Worm (Caenorhabditis elegans) whole organism, dauer: ENCODE measurements around the gene F01F1.3.

ENCODE experiments used
- unc-62 ChIP-seq: sonication (generic microtip); optimal IDR thresholded peaks from 2 replicates; lab custom pipeline; 2017; ENCODE audit warnings: missing biosample characterization, missing genetic modification reagents, missing genetic modification characterization

F01F1.3 gene

ce11 chrIII:5839598-5839997 lies 32.1 kb upstream of the F01F1.3 start:
- TF ChIP-seq unc-62 (GFP tag; lab: Kevin White, UChicago), result no peak

- TF ChIP-seq unc-62 (GFP tag; lab: Kevin White, UChicago), result no peak
Measured at ce11 chrIII:5840277-5840676, 31.5 kb upstream of the F01F1.3 start.

- no peak for TF ChIP-seq unc-62 (GFP tag; lab: Kevin White, UChicago)
Measured at ce11 chrIII:5840815-5841573, 30.7 kb upstream of the F01F1.3 start.

- no peak for TF ChIP-seq unc-62 (GFP tag; lab: Kevin White, UChicago)
Measured at ce11 chrIII:5841676-5842075, 30.1 kb upstream of the F01F1.3 start.

ce11 chrIII:5842920-5843319 lies 28.8 kb upstream of the F01F1.3 start:
- no peak for TF ChIP-seq unc-62 (GFP tag; lab: Kevin White, UChicago)

DNA sequence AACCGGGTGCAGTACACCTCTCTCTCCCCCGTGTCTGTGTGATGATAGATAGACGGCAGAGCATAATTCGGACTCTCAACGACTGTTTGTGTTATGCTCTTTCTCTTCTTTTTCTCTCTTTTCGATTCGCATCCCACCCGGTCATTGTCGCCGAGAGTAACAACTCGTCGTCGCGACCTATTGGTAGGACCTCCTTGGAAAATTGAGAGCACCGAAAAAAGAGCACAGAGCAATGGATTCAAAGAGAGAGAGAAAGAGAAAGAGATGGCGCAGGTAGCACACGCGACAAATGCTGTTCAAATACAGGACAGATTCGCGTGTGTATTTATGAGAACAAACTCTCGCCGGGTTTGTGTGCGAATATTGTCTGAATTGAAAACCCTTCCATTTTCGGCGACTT lies 28.1 kb upstream of the F01F1.3 start:
- no peak for TF ChIP-seq unc-62 (GFP tag; lab: Kevin White, UChicago)

- no peak for TF ChIP-seq unc-62 (GFP tag; lab: Kevin White, UChicago)
Measured at ce11 chrIII:5845483-5845882, 26.3 kb upstream of the F01F1.3 start.

- TF ChIP-seq unc-62 (GFP tag; lab: Kevin White, UChicago), result no peak
Measured at ce11 chrIII:5846412-5846811, 25.3 kb upstream of the F01F1.3 start.

DNA sequence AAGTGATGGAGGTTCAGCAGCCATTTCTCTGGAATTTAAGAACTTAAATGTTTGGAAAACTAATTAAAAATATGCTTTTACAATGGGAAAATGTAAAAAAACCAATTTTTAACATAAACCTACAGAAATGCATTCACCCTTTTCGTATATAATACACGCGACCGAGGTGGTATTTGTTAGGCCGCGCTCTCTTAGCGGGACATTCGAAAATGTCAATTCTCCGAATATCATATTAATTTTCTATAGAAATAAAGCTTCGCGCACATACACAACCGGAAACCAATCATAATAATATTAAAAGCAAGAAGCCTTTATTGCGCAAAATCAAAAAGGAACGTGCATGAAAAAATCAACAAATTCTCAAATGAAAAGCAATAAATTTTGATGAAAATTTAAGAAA lies 18.5 kb upstream of the F01F1.3 start, which contains the start of gene ddx-23:
Gene ddx-23, minus strand, starts transcription at position 30 of the 400 bp plus-strand sequence.
- TF ChIP-seq unc-62 (GFP tag; lab: Kevin White, UChicago), result no peak

DNA sequence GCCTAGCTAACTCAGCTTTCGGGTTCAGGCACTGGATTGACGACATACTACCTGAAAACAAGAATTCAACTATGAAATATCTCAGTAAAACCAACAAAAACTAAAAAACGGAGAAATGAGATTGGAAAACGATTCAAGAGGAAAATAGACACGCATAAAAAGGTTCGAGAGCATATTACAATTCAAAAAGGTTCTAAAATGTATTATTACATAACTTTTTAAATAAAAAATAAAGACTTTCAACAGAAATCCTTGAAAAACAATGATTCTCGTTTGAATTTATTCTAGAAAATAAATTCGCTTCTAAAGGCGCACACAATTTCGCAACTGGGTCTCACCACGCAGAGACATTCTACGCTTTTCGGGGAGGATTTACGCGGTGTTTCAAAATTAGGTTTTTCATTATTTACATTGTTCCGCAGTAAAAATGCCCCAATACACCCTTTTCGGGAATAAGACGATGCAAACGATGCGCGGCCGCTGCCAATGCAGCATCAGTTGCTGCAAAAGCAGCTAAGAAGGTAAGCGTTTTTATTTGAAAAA lies 16.0 kb upstream of the F01F1.3 start, which contains the start of the genes cct-6 and alh-9:
Gene cct-6, minus strand, starts transcription at position 51 of the 543 bp plus-strand sequence.
Gene alh-9, plus strand, starts transcription at position 382 of the 543 bp plus-strand sequence.
- no peak for TF ChIP-seq unc-62 (GFP tag; lab: Kevin White, UChicago)

DNA sequence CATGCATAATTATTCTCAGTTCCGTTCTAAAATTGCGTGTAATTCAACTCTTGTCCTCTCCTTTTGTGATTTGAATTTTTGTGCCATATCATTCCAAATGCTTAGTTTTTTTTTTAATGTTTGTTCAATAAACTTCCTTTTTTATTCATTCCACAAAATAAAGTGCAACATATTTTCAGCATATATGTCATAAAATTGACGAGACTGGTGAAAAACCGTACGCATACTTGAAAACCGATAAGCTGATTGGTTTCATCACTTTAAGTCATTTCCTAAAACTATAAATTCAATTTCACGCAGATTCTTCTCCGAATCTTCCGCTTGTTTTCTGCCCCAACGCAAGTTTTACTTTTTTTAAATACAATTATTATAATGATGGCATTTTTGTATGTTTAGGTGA lies 12.7 kb upstream of the F01F1.3 start, which contains the start of gene dpf-4:
Gene dpf-4, plus strand, starts transcription at position 301 of the 400 bp plus-strand sequence.
- no peak for TF ChIP-seq unc-62 (GFP tag; lab: Kevin White, UChicago)

DNA sequence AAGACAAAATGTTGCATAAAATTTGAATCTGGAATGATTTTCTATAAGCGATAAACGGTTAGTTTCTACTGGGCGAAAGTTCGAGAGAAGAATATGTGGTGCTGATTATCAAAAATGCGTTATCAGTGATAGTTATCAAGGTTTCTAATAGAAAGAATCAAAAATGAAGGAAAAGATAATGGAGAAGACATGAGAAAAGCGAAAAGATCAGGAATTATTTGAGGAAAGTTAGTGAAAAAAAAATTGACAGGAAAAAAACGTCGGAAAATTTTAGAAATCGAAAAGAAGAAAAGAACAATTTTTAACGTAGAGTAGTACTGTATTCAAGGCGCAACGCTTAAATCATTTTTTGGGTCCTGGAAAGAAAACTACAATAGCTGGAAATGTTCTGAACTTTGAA lies 8.0 kb upstream of the F01F1.3 start, which contains the start of gene dnpp-1:
Gene dnpp-1, minus strand, starts transcription at position 30 of the 400 bp plus-strand sequence.
- no peak for TF ChIP-seq unc-62 (GFP tag; lab: Kevin White, UChicago)

ce11 chrIII:5864270-5864669 lies 7.5 kb upstream of the F01F1.3 start, which contains the start of gene rabn-5:
rabn-5 (plus strand) TSS chrIII:5864553.
- no peak for TF ChIP-seq unc-62 (GFP tag; lab: Kevin White, UChicago)

DNA sequence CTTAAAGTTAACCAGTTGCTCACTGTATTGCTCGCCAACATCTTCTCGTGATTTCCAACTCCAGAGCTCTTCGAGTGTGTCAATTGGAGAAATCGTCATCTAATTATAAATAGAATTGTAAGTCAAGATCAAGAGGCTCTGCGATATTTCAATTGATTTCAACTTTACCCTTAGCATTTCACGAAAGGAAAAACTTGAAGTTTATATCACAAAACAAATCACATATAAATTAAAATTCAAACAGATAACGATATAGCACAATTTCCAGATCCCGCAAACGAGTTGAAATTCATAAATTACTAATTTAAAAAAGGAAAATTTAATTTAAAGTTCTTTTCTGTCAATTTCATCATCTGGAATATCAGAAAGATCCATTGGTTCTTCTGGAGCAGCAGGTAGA lies 3.3 kb upstream of the F01F1.3 start, which contains the start of gene eng-1:
Gene eng-1, minus strand, starts transcription at position 101 of the 400 bp plus-strand sequence.
- TF ChIP-seq unc-62 (GFP tag; lab: Kevin White, UChicago), result no peak

DNA sequence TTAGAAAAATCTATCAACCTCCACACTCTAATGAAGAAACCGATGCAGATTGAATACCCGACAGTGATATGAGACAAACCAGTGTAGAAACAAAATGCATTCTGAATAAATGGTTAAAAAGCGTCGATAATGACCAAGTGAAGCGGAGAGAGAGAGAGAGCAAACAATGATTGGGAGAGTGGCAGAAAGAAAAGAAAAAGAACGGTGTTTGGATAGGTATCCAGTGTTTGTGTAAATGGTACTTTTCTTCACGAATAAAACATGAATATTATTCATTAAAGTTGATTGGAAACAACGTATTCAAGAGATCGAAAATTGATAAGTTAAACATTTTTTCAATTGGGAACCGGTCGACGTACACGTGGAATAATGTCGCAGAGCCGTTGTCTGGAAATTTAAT lies 2.3 kb upstream of the F01F1.3 start, which contains the start of gene F01F1.15:
Gene F01F1.15, minus strand, starts transcription at position 101 of the 400 bp plus-strand sequence.
- TF ChIP-seq unc-62 (GFP tag; lab: Kevin White, UChicago), result no peak

ce11 chrIII:5872288-5872687 lies 550 bp downstream of the F01F1.3 start:
- TF ChIP-seq unc-62 (GFP tag; lab: Kevin White, UChicago), result no peak
